Fruit fly (Drosophila melanogaster) whole organism, embryonic: ENCODE results near the gene CG43230.

Experiments
- C15 ChIP-seq: fragments of 200-800 bp; sonication (Bioruptor generic); IDR thresholded peaks from 3 replicates; pipeline ENCODE4 v1.3.6; 2022; ENCODE audit warnings: missing biosample characterization, missing genetic modification characterization
- CG11398 ChIP-seq: fragments of 200-800 bp; sonication (Bioruptor generic); optimal IDR thresholded peaks from 2 replicates; lab custom pipeline; 2016; ENCODE audit warnings: missing biosample characterization, missing genetic modification characterization
- CG11723 ChIP-seq: fragments of 200-800 bp; sonication (Bioruptor generic); optimal IDR thresholded peaks from 2 replicates; lab custom pipeline; 2017; ENCODE audit warnings: missing biosample characterization, mild to moderate bottlenecking, missing genetic modification characterization
- CG1603 ChIP-seq: fragments of 200-800 bp; sonication (Bioruptor generic); optimal IDR thresholded peaks from 2 replicates; lab custom pipeline; 2019; ENCODE audit warnings: missing biosample characterization, mild to moderate bottlenecking, missing genetic modification characterization, moderate library complexity
- CG32767 ChIP-seq: fragments of 200-800 bp; sonication (Bioruptor generic); IDR thresholded peaks from 2 replicates; pipeline ENCODE4 v1.3.6; 2022; ENCODE audit warnings: missing biosample characterization, missing genetic modification characterization
- CG32772 ChIP-seq: fragments of 200-800 bp; sonication (Bioruptor generic); IDR thresholded peaks from 2 replicates; pipeline ENCODE4 v1.3.6; 2022; ENCODE audit warnings: missing biosample characterization, missing genetic modification characterization
- CG42726 ChIP-seq: fragments of 200-800 bp; sonication (Bioruptor generic); IDR thresholded peaks from 2 replicates; pipeline ENCODE4 v1.3.6; 2022; ENCODE audit warnings: missing biosample characterization, missing genetic modification characterization; ENCODE audit not compliant: partially characterized antibody
- CG7987 ChIP-seq: fragments of 200-800 bp; sonication (Bioruptor generic); optimal IDR thresholded peaks from 2 replicates; lab custom pipeline; 2018; ENCODE audit warnings: missing biosample characterization, mild to moderate bottlenecking, missing genetic modification characterization, moderate library complexity
- CG9797 ChIP-seq: fragments of 200-800 bp; sonication (Bioruptor generic); optimal IDR thresholded peaks from 3 replicates; lab custom pipeline; 2018; ENCODE audit warnings: missing biosample characterization, mild to moderate bottlenecking, missing genetic modification characterization
- Ets97D ChIP-seq: fragments of 200-800 bp; sonication (Bioruptor generic); optimal IDR thresholded peaks from 3 replicates; lab custom pipeline; 2016; ENCODE audit warnings: missing biosample characterization, missing genetic modification characterization
- Hmr ChIP-seq: fragments of 200-800 bp; sonication (Bioruptor generic); optimal IDR thresholded peaks from 3 replicates; lab custom pipeline; 2017; ENCODE audit warnings: mild to moderate bottlenecking, missing biosample characterization, missing genetic modification reagents, missing genetic modification characterization
- gro ChIP-seq: fragments of 200-800 bp; sonication (Bioruptor generic); optimal IDR thresholded peaks from 2 replicates; lab custom pipeline; 2016; ENCODE audit warnings: missing biosample characterization, missing genetic modification characterization
- usp ChIP-seq: fragments of >200 bp; optimal IDR thresholded peaks from 2 replicates; lab custom pipeline; 2017; ENCODE audit warnings: missing biosample characterization, missing genetic modification characterization
- zf30C ChIP-seq: fragments of 200-800 bp; sonication (Bioruptor generic); optimal IDR thresholded peaks from 3 replicates; lab custom pipeline; 2018; ENCODE audit warnings: missing biosample characterization, mild to moderate bottlenecking, missing genetic modification characterization

DNA sequence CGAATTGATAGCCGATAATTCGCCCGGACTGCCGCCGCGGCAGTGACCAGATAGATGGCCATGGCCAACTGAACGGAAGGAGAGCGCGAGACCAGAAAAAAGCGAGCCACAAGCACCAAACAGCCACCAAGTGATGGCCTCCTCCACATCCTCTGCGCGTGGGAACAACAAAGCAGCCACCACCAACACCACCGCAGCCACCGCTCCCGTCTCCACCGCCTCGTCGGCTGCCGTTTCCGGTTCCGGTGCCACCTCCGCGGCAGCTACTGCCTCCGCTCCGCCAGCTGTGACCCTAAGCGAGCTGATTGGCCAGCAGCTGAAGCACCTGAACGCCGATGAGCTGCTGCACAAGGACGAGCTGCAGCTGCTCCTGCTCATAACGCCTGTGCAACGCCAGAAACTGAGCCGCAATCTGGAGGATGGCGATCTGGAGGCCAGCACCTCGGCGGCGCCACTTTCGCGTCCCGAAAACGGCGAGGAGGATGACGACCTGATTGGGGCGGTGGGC, 34.0 kb downstream of the CG43230 start:
- TF ChIP-seq CG32767 (GFP tag; lab: Robert Waterston, UW) (no peak), Ets97D (peak; percentile 55), CG42726 (no peak), gro (no peak), CG11723 (GFP tag; lab: Kevin White, UChicago) (no peak), usp (GFP tag; lab: Kevin White, UChicago) (no peak), CG9797 (GFP tag; lab: Kevin White, UChicago) (no peak), Hmr (no peak), CG7987 (GFP tag; lab: Kevin White, UChicago) (no peak), C15 (no peak), CG1603 (tag; lab: Kevin White, UChicago) (no peak), zf30C (GFP tag; lab: Kevin White, UChicago) (no peak), CG32772 (no peak), CG11398 (GFP tag; lab: Kevin White, UChicago) (no peak)
